Worm (Caenorhabditis elegans) whole organism, midembryonic: Measurements from ENCODE around the gene F56C9.8.

Experiments
- T22C8.4 ChIP-seq: fragments of 200-800 bp; sonication (Bioruptor generic); IDR thresholded peaks from 2 replicates; pipeline ENCODE4 v1.3.6; 2022; ENCODE audit warnings: missing genetic modification characterization, missing compliant biosample characterization
- cog-1 ChIP-seq: sonication (generic microtip); optimal IDR thresholded peaks from 2 replicates; lab custom pipeline; 2016; ENCODE audit warnings: missing genetic modification characterization, missing compliant biosample characterization
- flt-1 ChIP-seq: fragments of 200-800 bp; sonication (Bioruptor generic); IDR thresholded peaks from 2 replicates; pipeline ENCODE4 v1.3.6; 2022; ENCODE audit warnings: missing genetic modification characterization, missing compliant biosample characterization
- klf-2 ChIP-seq: fragments of 200-800 bp; sonication (Bioruptor generic); conservative IDR thresholded peaks from 2 replicates; pipeline ENCODE4 v1.3.6; 2022; ENCODE audit warnings: missing genetic modification reagents, missing genetic modification characterization, missing compliant biosample characterization
- med-1 ChIP-seq: sonication (generic microtip); optimal IDR thresholded peaks from 2 replicates; lab custom pipeline; 2017; ENCODE audit warnings: missing genetic modification characterization, mild to moderate bottlenecking, missing compliant biosample characterization, antibody characterized with exemption, missing genetic modification reagents; ENCODE audit not compliant: insufficient read depth
- ref-1 ChIP-seq: fragments of 200-800 bp; sonication (Bioruptor generic); conservative IDR thresholded peaks from 2 replicates; pipeline ENCODE4 v1.3.6; 2022; ENCODE audit warnings: missing genetic modification reagents, missing genetic modification characterization, missing compliant biosample characterization
- tab-1 ChIP-seq: fragments of 200-800 bp; sonication (Bioruptor generic); IDR thresholded peaks from 2 replicates; pipeline ENCODE4 v1.3.6; 2022; ENCODE audit warnings: missing genetic modification characterization, missing compliant biosample characterization
- ztf-23 ChIP-seq: fragments of 200-800 bp; sonication (Bioruptor generic); IDR thresholded peaks from 2 replicates; pipeline ENCODE4 v1.3.6; 2022; ENCODE audit warnings: missing genetic modification reagents, missing genetic modification characterization, missing compliant biosample characterization
- ztf-29 ChIP-seq: fragments of 200-800 bp; sonication (Bioruptor generic); IDR thresholded peaks from 2 replicates; pipeline ENCODE4 v1.3.6; 2022; ENCODE audit warnings: missing genetic modification reagents, missing genetic modification characterization, missing compliant biosample characterization

DNA sequence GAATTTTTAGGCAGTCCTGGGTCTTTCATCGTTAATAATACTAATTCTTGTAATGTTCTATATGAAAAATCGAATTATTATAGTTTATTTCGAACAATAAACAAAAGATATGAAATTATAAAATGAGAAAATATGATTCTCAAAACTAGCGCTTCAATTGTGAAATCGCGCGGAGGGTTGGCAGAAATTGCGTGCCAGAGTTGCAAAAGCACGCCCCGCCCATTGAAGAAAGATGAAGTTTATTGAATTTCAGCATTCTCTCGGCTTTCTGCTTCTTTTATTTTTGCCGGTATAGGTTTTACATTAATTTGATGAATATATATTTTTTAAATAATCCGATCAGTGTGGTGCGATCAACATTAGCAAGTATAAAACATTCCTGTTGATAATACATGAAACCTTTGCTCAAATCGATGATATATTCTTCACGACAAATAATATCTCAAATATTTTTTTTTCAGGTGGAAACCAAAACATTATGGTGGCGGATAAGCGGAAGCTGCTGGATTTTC, 39.8 kb upstream of the F56C9.8 start, which contains the start of the genes eco-1 and hmgr-1:
- TF ChIP-seq cog-1 (tag; lab: Kevin White, UChicago) (no peak), T22C8.4 (GFP tag; lab: Robert Waterston, UW) (no peak), med-1 (GFP tag; lab: Kevin White, UChicago) (no peak), flt-1 (GFP tag; lab: Robert Waterston, UW) (no peak), ztf-29 (GFP tag; lab: Robert Waterston, UW) (no peak), tab-1 (GFP tag; lab: Robert Waterston, UW) (no peak), ztf-23 (GFP tag; lab: Robert Waterston, UW) (0 out of 2 replicates have a peak, but pooled peaks have one; percentile 27), ref-1 (GFP tag; lab: Robert Waterston, UW) (no peak), klf-2 (GFP tag; lab: Robert Waterston, UW) (no peak)
